Worm (Caenorhabditis elegans) whole organism, L3 larva: ENCODE results near the gene dct-12.

Experiments
- ama-1 ChIP-seq: fragments of 150-350 bp; optimal IDR thresholded peaks from 2 replicates; lab custom pipeline; 2018
- elt-1 ChIP-seq: fragments of 150-350 bp; optimal IDR thresholded peaks from 2 replicates; lab custom pipeline; 2014; ENCODE audit warnings: missing biosample characterization, missing genetic modification characterization
- elt-3 ChIP-seq, 3 experiments: fragments of 150-350 bp in 1 of 3; sonication (generic microtip) in 2 of 3; optimal IDR thresholded peaks; 2 replicates in 2 of 3; 4 replicates in 1 of 3; lab custom pipeline; 2014 to 2017; ENCODE audit warnings: missing biosample characterization in 3 of 3, missing genetic modification characterization in 3 of 3
- nhr-12 ChIP-seq: fragments of 150-350 bp; optimal IDR thresholded peaks from 2 replicates; lab custom pipeline; 2014; ENCODE audit warnings: missing biosample characterization, missing genetic modification characterization
- nhr-67 ChIP-seq: fragments of 150-350 bp; optimal IDR thresholded peaks from 2 replicates; lab custom pipeline; 2014; ENCODE audit warnings: missing biosample characterization, missing genetic modification characterization
- unc-39 ChIP-seq: sonication (generic microtip); optimal IDR thresholded peaks from 4 replicates; lab custom pipeline; 2017; ENCODE audit warnings: missing biosample characterization, missing genetic modification characterization

ce11 chrII:12435202-12435872, 3.1 kb upstream of the dct-12 start:
- TF ChIP-seq elt-3 (tag; optimal IDR thresholded peaks at IDR 0.05; lab: Kevin White, UChicago) (no peak), nhr-12 (tag; lab: Kevin White, UChicago) (no peak), ama-1 (lab: Kevin White, UChicago) (no peak), unc-39 (no peak), nhr-67 (tag; lab: Kevin White, UChicago) (no peak), elt-1 (tag; lab: Kevin White, UChicago) (no peak)
